Worm (Caenorhabditis elegans) whole organism, midembryonic: ENCODE results near the gene F32D8.13.

Experiments used
- T22C8.4 ChIP-seq: fragments of 200-800 bp; sonication (Bioruptor generic); IDR thresholded peaks from 2 replicates; pipeline ENCODE4 v1.3.6; 2022; ENCODE audit warnings: missing genetic modification characterization, missing compliant biosample characterization
- cog-1 ChIP-seq: sonication (generic microtip); optimal IDR thresholded peaks from 2 replicates; lab custom pipeline; 2016; ENCODE audit warnings: missing genetic modification characterization, missing compliant biosample characterization
- flt-1 ChIP-seq: fragments of 200-800 bp; sonication (Bioruptor generic); IDR thresholded peaks from 2 replicates; pipeline ENCODE4 v1.3.6; 2022; ENCODE audit warnings: missing genetic modification characterization, missing compliant biosample characterization
- klf-2 ChIP-seq: fragments of 200-800 bp; sonication (Bioruptor generic); conservative IDR thresholded peaks from 2 replicates; pipeline ENCODE4 v1.3.6; 2022; ENCODE audit warnings: missing genetic modification reagents, missing genetic modification characterization, missing compliant biosample characterization
- med-1 ChIP-seq: sonication (generic microtip); optimal IDR thresholded peaks from 2 replicates; lab custom pipeline; 2017; ENCODE audit warnings: missing genetic modification characterization, mild to moderate bottlenecking, missing compliant biosample characterization, antibody characterized with exemption, missing genetic modification reagents; ENCODE audit not compliant: insufficient read depth
- ref-1 ChIP-seq: fragments of 200-800 bp; sonication (Bioruptor generic); conservative IDR thresholded peaks from 2 replicates; pipeline ENCODE4 v1.3.6; 2022; ENCODE audit warnings: missing genetic modification reagents, missing genetic modification characterization, missing compliant biosample characterization
- tab-1 ChIP-seq: fragments of 200-800 bp; sonication (Bioruptor generic); IDR thresholded peaks from 2 replicates; pipeline ENCODE4 v1.3.6; 2022; ENCODE audit warnings: missing genetic modification characterization, missing compliant biosample characterization
- ztf-23 ChIP-seq: fragments of 200-800 bp; sonication (Bioruptor generic); IDR thresholded peaks from 2 replicates; pipeline ENCODE4 v1.3.6; 2022; ENCODE audit warnings: missing genetic modification reagents, missing genetic modification characterization, missing compliant biosample characterization
- ztf-29 ChIP-seq: fragments of 200-800 bp; sonication (Bioruptor generic); IDR thresholded peaks from 2 replicates; pipeline ENCODE4 v1.3.6; 2022; ENCODE audit warnings: missing genetic modification reagents, missing genetic modification characterization, missing compliant biosample characterization

F32D8.13 gene

ce11 chrV:10861611-10862262 lies 34.6 kb downstream of the F32D8.13 start:
- TF ChIP-seq ztf-29 = no peak
- TF ChIP-seq ref-1 (GFP tag; lab: Robert Waterston, UW) = no peak
- TF ChIP-seq flt-1 (GFP tag; lab: Robert Waterston, UW) = no peak
- TF ChIP-seq T22C8.4 (GFP tag; lab: Robert Waterston, UW) = no peak
- no peak for TF ChIP-seq klf-2 (GFP tag; lab: Robert Waterston, UW)
- no peak for TF ChIP-seq ztf-23 (GFP tag; lab: Robert Waterston, UW)
- TF ChIP-seq cog-1 = no peak
- TF ChIP-seq tab-1 (GFP tag; lab: Robert Waterston, UW) = no peak
- TF ChIP-seq med-1 (GFP tag; lab: Kevin White, UChicago) = no peak

- no peak for TF ChIP-seq ref-1 (GFP tag; lab: Robert Waterston, UW)
- TF ChIP-seq tab-1 (GFP tag; lab: Robert Waterston, UW) = no peak
- TF ChIP-seq flt-1 (GFP tag; lab: Robert Waterston, UW) = no peak
- TF ChIP-seq med-1 (GFP tag; lab: Kevin White, UChicago) = no peak
- no peak for TF ChIP-seq klf-2 (GFP tag; lab: Robert Waterston, UW)
- no peak for TF ChIP-seq ztf-23 (GFP tag; lab: Robert Waterston, UW)
- no peak for TF ChIP-seq T22C8.4 (GFP tag; lab: Robert Waterston, UW)
- no peak for TF ChIP-seq ztf-29
Observed at ce11 chrV:10860526-10861037, 35.8 kb downstream of the F32D8.13 start.

DNA sequence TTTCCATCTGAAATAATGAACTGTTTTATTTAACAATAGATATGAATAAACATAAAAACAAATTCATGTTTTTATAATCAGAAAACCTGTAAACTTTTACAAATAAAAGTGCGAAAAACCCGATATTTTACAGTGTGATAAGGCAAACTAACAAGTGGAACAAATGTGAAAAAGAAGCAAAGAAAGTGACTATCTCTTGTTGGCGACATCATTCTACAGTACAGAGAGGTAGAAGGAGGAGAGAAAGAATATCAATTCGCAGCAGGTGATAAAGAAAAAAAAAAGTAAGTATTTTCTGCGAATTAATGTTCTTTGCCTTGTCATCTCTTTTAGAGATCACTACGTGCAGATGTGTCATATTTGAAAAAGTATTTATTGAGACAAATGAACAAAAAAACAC lies 36.6 kb downstream of the F32D8.13 start:
- TF ChIP-seq klf-2 (GFP tag; lab: Robert Waterston, UW) (no peak), ref-1 (GFP tag; lab: Robert Waterston, UW) (no peak), T22C8.4 (GFP tag; lab: Robert Waterston, UW) (no peak), ztf-29 (no peak), tab-1 (GFP tag; lab: Robert Waterston, UW) (no peak), med-1 (GFP tag; lab: Kevin White, UChicago) (no peak), cog-1 (no peak), flt-1 (GFP tag; lab: Robert Waterston, UW) (no peak), ztf-23 (GFP tag; lab: Robert Waterston, UW) (no peak)

DNA sequence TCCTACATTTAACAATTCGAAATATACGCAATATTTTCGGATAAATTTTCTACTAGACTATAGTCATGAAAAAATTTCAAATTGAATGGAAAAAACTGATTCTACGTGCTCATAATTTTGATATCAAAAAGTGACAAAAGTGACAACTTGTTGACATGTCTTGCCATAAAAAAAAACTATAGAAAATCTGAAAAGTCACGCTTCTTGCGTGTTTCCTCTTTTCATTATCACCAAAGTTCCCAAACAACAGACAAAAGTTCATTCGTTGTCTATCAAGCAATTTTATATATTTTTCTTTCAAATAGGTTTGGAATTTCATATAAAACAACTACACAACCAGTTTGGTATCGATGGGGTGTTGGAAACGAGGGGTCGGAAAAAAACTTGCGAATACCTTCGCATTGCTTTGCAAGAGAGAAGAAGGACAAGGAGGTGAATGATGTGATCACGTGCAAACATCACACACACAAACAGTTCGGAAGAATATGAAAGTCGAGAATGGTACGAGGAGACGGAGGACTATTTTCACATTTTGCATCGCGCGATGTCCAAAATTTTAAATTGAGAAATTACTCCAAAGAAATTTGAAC lies 37.2 kb downstream of the F32D8.13 start:
- TF ChIP-seq cog-1 = no peak
- TF ChIP-seq T22C8.4 (GFP tag; lab: Robert Waterston, UW) = no peak
- no peak for TF ChIP-seq ztf-23 (GFP tag; lab: Robert Waterston, UW)
- TF ChIP-seq med-1 (GFP tag; lab: Kevin White, UChicago) = no peak
- TF ChIP-seq tab-1 (GFP tag; lab: Robert Waterston, UW) = no peak
- no peak for TF ChIP-seq ref-1 (GFP tag; lab: Robert Waterston, UW)
- TF ChIP-seq ztf-29 = no peak
- TF ChIP-seq klf-2 (GFP tag; lab: Robert Waterston, UW) = no peak
- no peak for TF ChIP-seq flt-1 (GFP tag; lab: Robert Waterston, UW)

DNA sequence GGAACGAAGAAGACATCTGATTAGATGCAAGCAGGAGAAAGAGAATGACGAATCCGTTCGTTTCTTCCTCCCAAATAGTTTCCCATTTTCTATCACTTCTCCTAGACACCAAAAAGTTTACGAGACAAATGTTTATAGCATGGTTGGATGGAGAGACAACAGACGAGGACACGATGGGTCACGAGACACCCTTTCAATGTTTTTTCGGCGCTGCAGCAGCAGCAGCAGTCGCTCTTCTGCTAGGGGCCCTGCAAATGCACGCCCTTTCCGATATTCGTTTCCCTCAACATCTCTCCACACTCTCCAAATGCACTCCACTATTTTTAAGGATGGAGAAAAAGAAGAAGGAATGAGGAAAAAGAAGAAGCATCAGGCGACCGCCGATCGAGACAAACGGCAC lies 38.0 kb downstream of the F32D8.13 start:
- TF ChIP-seq flt-1 (GFP tag; lab: Robert Waterston, UW) (peak; percentile 42; the same call in 1 of the 2 replicates), med-1 (GFP tag; lab: Kevin White, UChicago) (no peak), ztf-23 (GFP tag; lab: Robert Waterston, UW) (0 out of 2 replicates have a peak, but pooled peaks have one; percentile 8)

DNA sequence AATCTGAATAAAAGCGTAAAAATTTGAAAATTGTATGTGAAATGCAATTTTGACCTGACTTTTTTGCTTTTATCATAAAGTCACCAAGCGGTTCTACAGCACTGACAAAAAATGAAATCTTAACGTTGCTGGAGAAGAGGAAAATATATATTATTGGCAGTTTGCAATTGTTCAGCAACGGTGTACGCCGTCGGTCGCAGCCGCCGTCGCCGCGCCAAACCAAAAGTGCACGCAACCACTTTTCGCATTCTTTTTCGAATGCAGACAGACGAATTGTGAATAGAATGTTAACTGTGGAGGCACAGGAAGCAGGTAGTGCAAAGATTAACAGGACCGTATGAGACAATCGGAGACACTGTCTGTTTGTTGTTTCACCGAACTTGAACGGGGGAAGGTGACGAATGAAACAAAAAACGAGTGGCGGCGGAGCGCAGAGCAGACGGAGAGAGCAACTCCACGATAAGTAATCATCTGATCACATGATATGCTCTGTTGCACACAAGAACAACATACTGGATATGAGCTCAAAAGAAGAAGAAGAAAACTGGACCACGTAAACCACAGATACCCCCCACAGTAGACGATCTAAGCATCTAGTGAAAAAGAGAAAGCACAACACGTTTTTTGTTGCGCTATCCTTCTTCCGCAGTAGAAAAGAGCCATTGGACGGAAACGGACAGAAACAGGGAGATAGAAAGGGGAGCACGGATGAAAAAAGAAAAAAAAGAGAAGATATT lies 39.3 kb downstream of the F32D8.13 start:
- TF ChIP-seq tab-1 (GFP tag; lab: Robert Waterston, UW) (no peak), ztf-23 (GFP tag; lab: Robert Waterston, UW) (no peak), cog-1 (no peak), T22C8.4 (GFP tag; lab: Robert Waterston, UW) (no peak), klf-2 (GFP tag; lab: Robert Waterston, UW) (no peak), ref-1 (GFP tag; lab: Robert Waterston, UW) (no peak), flt-1 (GFP tag; lab: Robert Waterston, UW) (no peak), ztf-29 (no peak), med-1 (GFP tag; lab: Kevin White, UChicago) (no peak)

- no peak for TF ChIP-seq flt-1 (GFP tag; lab: Robert Waterston, UW)
- no peak for TF ChIP-seq klf-2 (GFP tag; lab: Robert Waterston, UW)
- no peak for TF ChIP-seq ref-1 (GFP tag; lab: Robert Waterston, UW)
- TF ChIP-seq med-1 (GFP tag; lab: Kevin White, UChicago) = no peak
- no peak for TF ChIP-seq cog-1
- TF ChIP-seq tab-1 (GFP tag; lab: Robert Waterston, UW) = no peak
- no peak for TF ChIP-seq ztf-29
- TF ChIP-seq T22C8.4 (GFP tag; lab: Robert Waterston, UW) = no peak
- TF ChIP-seq ztf-23 (GFP tag; lab: Robert Waterston, UW) = no peak
Observed at ce11 chrV:10855363-10855762, 41.0 kb downstream of the F32D8.13 start.

ce11 chrV:10854197-10854596 lies 42.1 kb downstream of the F32D8.13 start:
- TF ChIP-seq klf-2 (GFP tag; lab: Robert Waterston, UW) (no peak), tab-1 (GFP tag; lab: Robert Waterston, UW) (no peak), T22C8.4 (GFP tag; lab: Robert Waterston, UW) (no peak), ref-1 (GFP tag; lab: Robert Waterston, UW) (no peak), med-1 (GFP tag; lab: Kevin White, UChicago) (no peak), flt-1 (GFP tag; lab: Robert Waterston, UW) (no peak), cog-1 (no peak), ztf-29 (no peak), ztf-23 (GFP tag; lab: Robert Waterston, UW) (no peak)
